Worm (Caenorhabditis elegans): ENCODE data around the gene cyc-2.2.

The cyc-2.2 gene

ce11 chrV:12567312-12567711 is 44.7 kb downstream of the cyc-2.2 start:
- no peak for TF ChIP-seq elt-1 (tag; optimal IDR thresholded peaks at IDR 0.05)
- no peak for TF ChIP-seq aly-2 (tag; optimal IDR thresholded peaks at IDR 0.05)
- TF ChIP-seq alr-1 (tag; optimal IDR thresholded peaks at IDR 0.05): no peak
- no peak for TF ChIP-seq unc-39 (tag; optimal IDR thresholded peaks at IDR 0.05)
- TF ChIP-seq gmeb-1 (tag; optimal IDR thresholded peaks at IDR 0.05): no peak
- TF ChIP-seq nhr-77 (tag; optimal IDR thresholded peaks at IDR 0.05): no peak
- no peak for TF ChIP-seq ZK546.5 (tag; optimal IDR thresholded peaks at IDR 0.05)
- TF ChIP-seq unc-62 (GFP tag; optimal IDR thresholded peaks at IDR 0.05): no peak
- TF ChIP-seq nhr-11 (tag; optimal IDR thresholded peaks at IDR 0.05): no peak
- TF ChIP-seq nhr-237 (tag; optimal IDR thresholded peaks at IDR 0.05): no peak
- TF ChIP-seq R02D3.7 (tag; optimal IDR thresholded peaks at IDR 0.05): no peak
- TF ChIP-seq lsy-2 (tag; optimal IDR thresholded peaks at IDR 0.05): no peak
- TF ChIP-seq lin-11 (tag; optimal IDR thresholded peaks at IDR 0.05): no peak
- TF ChIP-seq lin-39 (tag; optimal IDR thresholded peaks at IDR 0.05): no peak
- no peak for TF ChIP-seq skn-1 (tag; optimal IDR thresholded peaks at IDR 0.05)
- TF ChIP-seq crh-2 (tag; optimal IDR thresholded peaks at IDR 0.05): no peak
- no peak for TF ChIP-seq nhr-12 (tag; optimal IDR thresholded peaks at IDR 0.05)
- no peak for TF ChIP-seq zag-1 (tag; optimal IDR thresholded peaks at IDR 0.05)
- TF ChIP-seq nhr-23 (tag; optimal IDR thresholded peaks at IDR 0.05): no peak

- no peak for TF ChIP-seq nhr-237 (tag; optimal IDR thresholded peaks at IDR 0.05)
- no peak for TF ChIP-seq blmp-1 (tag; optimal IDR thresholded peaks at IDR 0.05; ENCODE audit: insufficient read depth)
- TF ChIP-seq sma-9 (GFP tag; optimal IDR thresholded peaks at IDR 0.05): peak; percentile 9
- TF ChIP-seq sma-9 (tag; optimal IDR thresholded peaks at IDR 0.05): no peak
Observed at ce11 chrV:12564902-12565301, 47.1 kb downstream of the cyc-2.2 start.

- TF ChIP-seq C34F6.9 (tag; optimal IDR thresholded peaks at IDR 0.05): no peak
- TF ChIP-seq mbf-1 (tag; optimal IDR thresholded peaks at IDR 0.05): no peak
- TF ChIP-seq lin-11 (tag; optimal IDR thresholded peaks at IDR 0.05): no peak
- TF ChIP-seq aly-2 (tag; optimal IDR thresholded peaks at IDR 0.05): no peak
- TF ChIP-seq ztf-1 (GFP tag; conservative IDR thresholded peaks at IDR 0.05): no peak
- TF ChIP-seq egl-27 (tag; optimal IDR thresholded peaks at IDR 0.05): no peak
- no peak for TF ChIP-seq nhr-237 (tag; optimal IDR thresholded peaks at IDR 0.05)
- TF ChIP-seq ztf-11 (tag; optimal IDR thresholded peaks at IDR 0.05): no peak
- TF ChIP-seq unc-39 (tag; optimal IDR thresholded peaks at IDR 0.05): no peak
- no peak for TF ChIP-seq blmp-1 (tag; optimal IDR thresholded peaks at IDR 0.05; ENCODE audit: insufficient read depth)
- no peak for TF ChIP-seq crh-2 (tag; optimal IDR thresholded peaks at IDR 0.05)
- TF ChIP-seq peb-1 (tag; optimal IDR thresholded peaks at IDR 0.05): no peak
- TF ChIP-seq gmeb-1 (tag; optimal IDR thresholded peaks at IDR 0.05): no peak
- no peak for TF ChIP-seq elt-1 (tag; optimal IDR thresholded peaks at IDR 0.05)
- no peak for TF ChIP-seq nhr-23 (tag; optimal IDR thresholded peaks at IDR 0.05)
- no peak for TF ChIP-seq zag-1 (tag; optimal IDR thresholded peaks at IDR 0.05)
- no peak for TF ChIP-seq nhr-11 (tag; optimal IDR thresholded peaks at IDR 0.05)
Observed at ce11 chrV:12563187-12563586, 48.8 kb downstream of the cyc-2.2 start, which contains the start of gene mrps-5. Gene mrps-5, plus strand, starts transcription at chrV:12563487.

Data from whole organism, L2 larva.